Worm (Caenorhabditis elegans) whole organism, L4 larva: Measurements from ENCODE around the gene pag-3.

Source experiments
- aly-2 ChIP-seq: sonication (generic microtip); optimal IDR thresholded peaks from 2 replicates; lab custom pipeline; 2018; ENCODE audit warnings: missing biosample characterization, missing genetic modification characterization
- ama-1 ChIP-seq: fragments of 150-350 bp; optimal IDR thresholded peaks from 2 replicates; lab custom pipeline; 2014; ENCODE audit warnings: inconsistent platforms, mixed read lengths
- lin-38 ChIP-seq: fragments of 200-800 bp; sonication (Bioruptor generic); IDR thresholded peaks from 2 replicates; pipeline ENCODE4 v1.3.6; 2022; ENCODE audit warnings: missing genetic modification reagents, missing genetic modification characterization, missing compliant biosample characterization
- pha-4 ChIP-seq, 2 experiments: fragments of 150-350 bp in 1 of 2; fragments of 200-800 bp in 1 of 2; sonication (Bioruptor generic) in 1 of 2; IDR thresholded peaks in 1 of 2; optimal IDR thresholded peaks in 1 of 2; 2 replicates each; pipeline versions ENCODE4 v1.3.6 to Lab custom; 2014 to 2022; ENCODE audit warnings: missing genetic modification characterization in 2 of 2, missing genetic modification reagents in 2 of 2, missing biosample characterization in 1 of 2, missing compliant biosample characterization in 1 of 2

DNA sequence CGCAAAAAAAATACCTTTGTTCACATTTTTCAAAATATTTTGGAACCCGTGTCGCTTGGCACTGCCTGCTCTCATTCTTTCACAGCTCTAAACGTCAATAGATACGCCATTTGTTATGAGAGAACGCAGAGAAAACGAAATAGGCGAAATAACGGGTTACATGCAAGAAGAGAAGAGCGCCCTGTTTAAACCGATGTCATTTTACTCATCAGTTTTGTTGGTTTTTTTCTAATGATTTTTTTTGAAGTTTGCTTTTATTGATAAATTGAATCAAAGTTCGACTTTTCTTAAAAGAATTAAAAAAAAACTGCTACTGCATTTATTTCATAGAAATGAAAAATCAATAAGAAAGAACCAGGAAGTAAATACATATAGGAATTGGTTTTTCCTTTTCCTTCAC, 24.3 kb upstream of the pag-3 start:
- peak; percentile 13; the same call in 1 of the 2 replicates for TF ChIP-seq lin-38 (GFP tag; lab: Robert Waterston, UW)
- TF ChIP-seq aly-2 = no peak
- peak; percentile 76 for TF ChIP-seq ama-1
- no peak for TF ChIP-seq pha-4 (GFP tag; IDR thresholded peaks at IDR 0.05; lab: Robert Waterston, UW)
- peak; percentile 62 for TF ChIP-seq pha-4 (tag; optimal IDR thresholded peaks at IDR 0.05; lab: Kevin White, UChicago)
